Fruit fly (Drosophila melanogaster) whole organism, wandering third instar larva: ENCODE data around the gene CG13113.
A peak's percentile ranks its signal among the peaks of the same experiment; 100 is the strongest.

Experiments used
- Abd-B ChIP-seq: fragments of >200 bp; optimal IDR thresholded peaks from 2 replicates; lab custom pipeline; 2017; ENCODE audit warnings: missing biosample characterization, missing genetic modification characterization
- psq ChIP-seq: fragments of 200-800 bp; sonication (Bioruptor generic); optimal IDR thresholded peaks from 3 replicates; lab custom pipeline; 2017; ENCODE audit warnings: missing biosample characterization, mild to moderate bottlenecking, missing genetic modification characterization, moderate library complexity

- peak; percentile 26 for TF ChIP-seq psq
- no peak for TF ChIP-seq Abd-B (GFP tag; lab: Kevin White, UChicago)
Measured at dm6 chr2L:9502786-9503443, 41.1 kb upstream of the CG13113 start.
